Worm (Caenorhabditis elegans): Measurements from ENCODE around the gene ZK546.4.
A peak's percentile ranks its signal among the peaks of the same experiment; 100 is the strongest.

DNA sequence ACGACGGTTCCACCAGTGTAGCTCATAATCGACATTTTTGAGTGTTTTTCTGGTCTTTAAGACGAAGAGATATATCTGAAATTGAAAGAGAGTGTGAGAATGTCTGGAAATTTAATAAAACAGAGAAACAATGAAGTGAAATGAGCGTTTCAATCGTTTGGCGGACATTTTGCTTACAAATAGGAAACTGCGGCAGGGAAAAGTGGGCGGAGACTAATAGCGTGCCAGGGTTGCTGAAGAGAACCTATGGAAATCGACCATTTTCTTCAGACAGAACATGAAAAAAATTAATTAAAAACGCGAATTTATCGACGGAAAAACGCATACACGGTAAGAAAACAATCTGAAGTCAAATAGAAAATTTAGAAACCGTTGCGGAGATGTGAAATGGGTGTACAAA lies 17.5 kb downstream of the ZK546.4 start, which contains the start of gene pbs-3:
- TF ChIP-seq ama-1 (optimal IDR thresholded peaks at IDR 0.05), result no peak
- TF ChIP-seq ceh-36 (tag; optimal IDR thresholded peaks at IDR 0.05), result no peak
- no peak for TF ChIP-seq flt-1 (GFP tag; IDR thresholded peaks at IDR 0.05)
- 0 out of 2 replicates have a peak, but pooled peaks have one; percentile 23 for TF ChIP-seq sea-1 (GFP tag; conservative IDR thresholded peaks at IDR 0.05)

Measured in whole organism, early embryonic.